Fruit fly (Drosophila melanogaster) whole organism, embryonic: ENCODE measurements around the gene Inx5.
A peak's percentile ranks its signal among the peaks of the same experiment; 100 is the strongest.

Experiments
- Atf6 ChIP-seq: fragments of 200-800 bp; sonication (Bioruptor generic); IDR thresholded peaks from 2 replicates; pipeline ENCODE4 v1.3.6; 2022; ENCODE audit warnings: missing biosample characterization, missing genetic modification characterization
- CG10543 ChIP-seq: fragments of 200-800 bp; sonication (Bioruptor generic); optimal IDR thresholded peaks from 3 replicates; lab custom pipeline; 2017; ENCODE audit warnings: missing biosample characterization, mild to moderate bottlenecking, missing genetic modification characterization, moderate library complexity
- CG10979 ChIP-seq: fragments of 200-800 bp; sonication (Bioruptor generic); optimal IDR thresholded peaks from 2 replicates; lab custom pipeline; 2018; ENCODE audit warnings: missing biosample characterization, mild to moderate bottlenecking, missing genetic modification characterization, moderate library complexity
- CG11504 ChIP-seq: fragments of 200-800 bp; sonication (Bioruptor generic); optimal IDR thresholded peaks from 3 replicates; lab custom pipeline; 2019; ENCODE audit warnings: missing biosample characterization, mild to moderate bottlenecking, missing genetic modification characterization, moderate library complexity
- CG12071 ChIP-seq: fragments of 200-800 bp; sonication (Bioruptor generic); optimal IDR thresholded peaks from 3 replicates; lab custom pipeline; 2018; ENCODE audit warnings: missing biosample characterization, mild to moderate bottlenecking, missing genetic modification characterization
- CG12769 ChIP-seq: fragments of 200-800 bp; sonication (Bioruptor generic); optimal IDR thresholded peaks from 2 replicates; lab custom pipeline; 2019; ENCODE audit warnings: missing biosample characterization, mild to moderate bottlenecking, missing genetic modification characterization, moderate library complexity
- CG13287 ChIP-seq: fragments of 200-800 bp; sonication (Bioruptor generic); IDR thresholded peaks from 2 replicates; pipeline ENCODE4 v1.3.6; 2022; ENCODE audit warnings: missing biosample characterization, missing genetic modification characterization; ENCODE audit not compliant: partially characterized antibody
- CG17612 ChIP-seq: fragments of 200-800 bp; sonication (Bioruptor generic); IDR thresholded peaks from 2 replicates; pipeline ENCODE4 v1.3.6; 2022; ENCODE audit warnings: missing biosample characterization, missing genetic modification characterization
- CG18476 ChIP-seq: fragments of 200-800 bp; sonication (Bioruptor generic); optimal IDR thresholded peaks from 2 replicates; lab custom pipeline; 2016; ENCODE audit warnings: missing biosample characterization, mild to moderate bottlenecking, missing genetic modification characterization
- CG2199 ChIP-seq: fragments of 200-800 bp; sonication (Bioruptor generic); IDR thresholded peaks from 3 replicates; pipeline ENCODE4 v1.3.6; 2022; ENCODE audit warnings: missing biosample characterization, missing genetic modification characterization
- CG34422 ChIP-seq: fragments of 200-800 bp; sonication (Bioruptor generic); IDR thresholded peaks from 3 replicates; pipeline ENCODE4 v1.3.6; 2022; ENCODE audit warnings: missing biosample characterization, missing genetic modification characterization
- CG3726 ChIP-seq: fragments of 200-800 bp; sonication (Bioruptor generic); IDR thresholded peaks from 3 replicates; pipeline ENCODE4, ENCODE4 v1.3.6; 2022; ENCODE audit warnings: missing biosample characterization, missing genetic modification characterization
- CG7372 ChIP-seq: fragments of 200-800 bp; sonication (Bioruptor generic); IDR thresholded peaks from 2 replicates; pipeline ENCODE4 v1.3.6; 2022; ENCODE audit warnings: missing biosample characterization, missing genetic modification characterization
- CG7987 ChIP-seq: fragments of 200-800 bp; sonication (Bioruptor generic); optimal IDR thresholded peaks from 2 replicates; lab custom pipeline; 2018; ENCODE audit warnings: missing biosample characterization, mild to moderate bottlenecking, missing genetic modification characterization, moderate library complexity
- CG8290 ChIP-seq, 3 experiments: fragments of 200-800 bp; sonication (Bioruptor generic); optimal IDR thresholded peaks; 2 replicates each; lab custom pipeline; 2016 to 2019; ENCODE audit warnings: missing biosample characterization in 3 of 3, missing genetic modification characterization in 3 of 3, mild to moderate bottlenecking in 2 of 3, moderate library complexity in 1 of 3
- CG8388 ChIP-seq: fragments of 200-800 bp; sonication (Bioruptor generic); optimal IDR thresholded peaks from 2 replicates; lab custom pipeline; 2019; ENCODE audit warnings: missing biosample characterization, mild to moderate bottlenecking, missing genetic modification characterization, moderate library complexity
- D19B ChIP-seq: fragments of 200-800 bp; sonication (Bioruptor generic); optimal IDR thresholded peaks from 2 replicates; lab custom pipeline; 2017; ENCODE audit warnings: missing biosample characterization, mild to moderate bottlenecking, missing genetic modification characterization
- Dbx ChIP-seq: fragments of 200-800 bp; sonication (Bioruptor generic); IDR thresholded peaks from 3 replicates; pipeline ENCODE4 v1.3.6; 2022; ENCODE audit warnings: missing biosample characterization, missing genetic modification characterization
- Deaf1 ChIP-seq: fragments of 200-800 bp; optimal IDR thresholded peaks from 3 replicates; lab custom pipeline; 2019; ENCODE audit warnings: missing biosample characterization, mild to moderate bottlenecking, missing genetic modification characterization, moderate library complexity
- H15 ChIP-seq: fragments of 200-800 bp; sonication (Bioruptor generic); IDR thresholded peaks from 3 replicates; pipeline ENCODE4 v1.3.6; 2022; ENCODE audit warnings: missing biosample characterization, missing genetic modification characterization
- HLHmδ ChIP-seq: fragments of 200-800 bp; sonication (Bioruptor generic); optimal IDR thresholded peaks from 2 replicates; lab custom pipeline; 2018; ENCODE audit warnings: missing biosample characterization, mild to moderate bottlenecking, missing genetic modification characterization, moderate library complexity
- Hmr ChIP-seq: fragments of 200-800 bp; sonication (Bioruptor generic); optimal IDR thresholded peaks from 3 replicates; lab custom pipeline; 2017; ENCODE audit warnings: mild to moderate bottlenecking, missing biosample characterization, missing genetic modification reagents, missing genetic modification characterization
- Med ChIP-seq: fragments of 200-800 bp; sonication (Bioruptor generic); peaks from one replicate; lab custom pipeline; 2016; ENCODE audit warnings: missing biosample characterization, missing genetic modification characterization, mild to moderate bottlenecking, inconsistent platforms, moderate library complexity
- Myb ChIP-seq: fragments of 200-800 bp; sonication (Bioruptor generic); optimal IDR thresholded peaks from 2 replicates; lab custom pipeline; 2016; ENCODE audit warnings: missing biosample characterization, missing genetic modification characterization
- NfI ChIP-seq: fragments of 200-800 bp; sonication (Bioruptor generic); optimal IDR thresholded peaks from 3 replicates; lab custom pipeline; 2018; ENCODE audit warnings: missing biosample characterization, mild to moderate bottlenecking, missing genetic modification characterization, moderate library complexity
- Pdp1 ChIP-seq, 2 experiments: fragments of 200-800 bp; sonication (Bioruptor generic); optimal IDR thresholded peaks; 3 replicates each; lab custom pipeline; 2016; ENCODE audit warnings: missing biosample characterization in 2 of 2, missing genetic modification characterization in 2 of 2, mild to moderate bottlenecking in 1 of 2, moderate library complexity in 1 of 2
- Sin3A ChIP-seq: fragments of >200 bp; optimal IDR thresholded peaks from 2 replicates; lab custom pipeline; 2018
- abd-A ChIP-seq: fragments of 200-800 bp; sonication (Bioruptor generic); optimal IDR thresholded peaks from 3 replicates; lab custom pipeline; 2019; ENCODE audit warnings: missing biosample characterization, mild to moderate bottlenecking, missing genetic modification characterization, moderate library complexity
- aop ChIP-seq: fragments of 200-800 bp; sonication (Bioruptor generic); IDR thresholded peaks from 2 replicates; pipeline ENCODE4 v1.3.6; 2022; ENCODE audit warnings: missing biosample characterization, missing genetic modification characterization
- cato ChIP-seq: fragments of 200-800 bp; sonication (Bioruptor generic); optimal IDR thresholded peaks from 2 replicates; lab custom pipeline; 2016; ENCODE audit warnings: missing biosample characterization, missing genetic modification characterization, borderline replicate concordance
- cg ChIP-seq: fragments of 200-800 bp; sonication (Bioruptor generic); optimal IDR thresholded peaks from 3 replicates; lab custom pipeline; 2019; ENCODE audit warnings: missing biosample characterization, mild to moderate bottlenecking, missing genetic modification characterization, moderate library complexity
- chinmo ChIP-seq: fragments of 200-800 bp; sonication (Bioruptor generic); IDR thresholded peaks from 4 replicates; pipeline ENCODE4 v1.3.6; 2022; ENCODE audit warnings: missing biosample characterization, missing genetic modification characterization; ENCODE audit not compliant: partially characterized antibody
- esg ChIP-seq: fragments of 200-800 bp; sonication (Bioruptor generic); conservative IDR thresholded peaks from 2 replicates; pipeline ENCODE4 v1.3.6; 2022; ENCODE audit warnings: missing biosample characterization, missing genetic modification characterization
- fd64A ChIP-seq: fragments of 200-800 bp; sonication (Bioruptor generic); optimal IDR thresholded peaks from 3 replicates; lab custom pipeline; 2018; ENCODE audit warnings: missing biosample characterization, mild to moderate bottlenecking, missing genetic modification characterization
- gt ChIP-seq: fragments of 200-800 bp; sonication (Bioruptor generic); IDR thresholded peaks from 2 replicates; pipeline ENCODE4 v1.3.6; 2022; ENCODE audit warnings: missing biosample characterization, missing genetic modification characterization
- hb ChIP-seq: fragments of 200-800 bp; sonication (Bioruptor generic); IDR thresholded peaks from 3 replicates; pipeline ENCODE4 v1.3.6; 2022; ENCODE audit warnings: missing biosample characterization, missing genetic modification characterization; ENCODE audit not compliant: partially characterized antibody
- her ChIP-seq: fragments of 200-800 bp; sonication (Bioruptor generic); optimal IDR thresholded peaks from 2 replicates; lab custom pipeline; 2016; ENCODE audit warnings: missing biosample characterization, missing genetic modification characterization
- oc ChIP-seq: fragments of 200-800 bp; sonication (Bioruptor generic); optimal IDR thresholded peaks from 2 replicates; lab custom pipeline; 2018; ENCODE audit warnings: missing biosample characterization, mild to moderate bottlenecking, missing genetic modification characterization, moderate library complexity
- pb ChIP-seq: fragments of 200-800 bp; sonication (Bioruptor generic); optimal IDR thresholded peaks from 3 replicates; lab custom pipeline; 2016; ENCODE audit warnings: missing biosample characterization, missing genetic modification characterization
- rib ChIP-seq: fragments of 200-800 bp; sonication (Bioruptor generic); IDR thresholded peaks from 2 replicates; pipeline ENCODE4 v1.3.6; 2022; ENCODE audit warnings: missing biosample characterization, missing genetic modification characterization
- row ChIP-seq: fragments of 200-800 bp; sonication (Bioruptor generic); IDR thresholded peaks from 3 replicates; pipeline ENCODE4 v1.3.6; 2022; ENCODE audit warnings: missing biosample characterization, missing genetic modification characterization
- salm ChIP-seq: fragments of 200-800 bp; sonication (Bioruptor generic); optimal IDR thresholded peaks from 2 replicates; lab custom pipeline; 2018; ENCODE audit warnings: missing biosample characterization, mild to moderate bottlenecking, missing genetic modification characterization
- scrt ChIP-seq: fragments of 200-800 bp; sonication (Bioruptor generic); optimal IDR thresholded peaks from 2 replicates; lab custom pipeline; 2018; ENCODE audit warnings: missing biosample characterization, mild to moderate bottlenecking, missing genetic modification characterization, moderate library complexity
- sens ChIP-seq: fragments of 200-800 bp; sonication (Bioruptor generic); peaks from one replicate; lab custom pipeline; 2016; ENCODE audit warnings: missing biosample characterization, missing genetic modification characterization
- sr ChIP-seq: fragments of 200-800 bp; sonication (Bioruptor generic); IDR thresholded peaks from 3 replicates; pipeline ENCODE4 v1.3.6; 2022; ENCODE audit warnings: missing biosample characterization, missing genetic modification characterization
- sug ChIP-seq: fragments of 200-800 bp; optimal IDR thresholded peaks from 2 replicates; lab custom pipeline; 2019; ENCODE audit warnings: missing biosample characterization, mild to moderate bottlenecking, missing genetic modification characterization, moderate library complexity
- z ChIP-seq: fragments of 200-800 bp; sonication (Bioruptor generic); IDR thresholded peaks from 3 replicates; pipeline ENCODE4 v1.3.6; 2022; ENCODE audit warnings: missing biosample characterization, missing genetic modification characterization

Gene Inx5

dm6 chrX:19167586-19168403 is 2.9 kb downstream of the Inx5 start (continued):
- TF ChIP-seq z (GFP tag; lab: Robert Waterston, UW), result peak; percentile 89
- TF ChIP-seq CG10543 (GFP tag; lab: Kevin White, UChicago), result peak; percentile 60
- TF ChIP-seq CG12071, result peak; percentile 13
- peak; percentile 46 for TF ChIP-seq HLHmδ (GFP tag; lab: Kevin White, UChicago)
- no peak for TF ChIP-seq CG7372 (GFP tag; lab: Robert Waterston, UW)
- peak; percentile 14 for TF ChIP-seq sens (GFP tag; lab: Kevin White, UChicago)
- no peak for TF ChIP-seq rib
- no peak for TF ChIP-seq H15 (GFP tag; lab: Robert Waterston, UW)
- 0 out of 3 replicates have a peak, but pooled peaks have one; percentile 36 for TF ChIP-seq Dbx
- TF ChIP-seq sug, result peak; percentile 66
- 0 out of 2 replicates have a peak, but pooled peaks have one; percentile 13 for TF ChIP-seq aop (GFP tag; lab: Robert Waterston, UW)
- no peak for TF ChIP-seq hb
- peak; percentile 2 for TF ChIP-seq her (GFP tag; lab: Kevin White, UChicago)
- TF ChIP-seq CG34422 (GFP tag; lab: Robert Waterston, UW), result peak; percentile 27; the same call in 1 of the 3 replicates
- TF ChIP-seq pb (GFP tag; lab: Kevin White, UChicago), result peak; percentile 16
- peak; percentile 25 for TF ChIP-seq oc
- no peak for TF ChIP-seq CG8290 (GFP tag; optimal IDR thresholded peaks at IDR 0.05; lab: Kevin White, UChicago)
- peak in 1 of 2 experiments; percentile 76 for TF ChIP-seq CG8290 (tag; optimal IDR thresholded peaks at IDR 0.05; lab: Kevin White, UChicago)
- TF ChIP-seq Pdp1 (GFP tag; optimal IDR thresholded peaks at IDR 0.05; lab: Kevin White, UChicago), result peak in 1 of 2 experiments; percentile 48
- no peak for TF ChIP-seq CG8388 (GFP tag; lab: Kevin White, UChicago)
- peak; percentile 23 for TF ChIP-seq NfI
- 0 out of 2 replicates have a peak, but pooled peaks have one; percentile 18 for TF ChIP-seq Atf6 (GFP tag; lab: Robert Waterston, UW)
- TF ChIP-seq gt (GFP tag; lab: Robert Waterston, UW), result no peak
- peak; percentile 24 for TF ChIP-seq Hmr
- peak; percentile 87 for TF ChIP-seq sr (GFP tag; lab: Robert Waterston, UW)
- TF ChIP-seq CG12769 (tag; lab: Kevin White, UChicago), result peak; percentile 74
- no peak for TF ChIP-seq CG11504 (tag; lab: Kevin White, UChicago)
- no peak for TF ChIP-seq CG7987 (GFP tag; lab: Kevin White, UChicago)
- TF ChIP-seq fd64A (GFP tag; lab: Kevin White, UChicago), result no peak
- TF ChIP-seq CG13287 (GFP tag; lab: Robert Waterston, UW), result 0 out of 2 replicates have a peak, but pooled peaks have one; percentile 24
- TF ChIP-seq CG17612, result no peak
- no peak for TF ChIP-seq cato (GFP tag; lab: Kevin White, UChicago)

dm6 chrX:19167032-19167568 is 3.6 kb downstream of the Inx5 start, which contains the start of gene RhoGAP18B:
TSS of gene RhoGAP18B (minus strand) at chrX:19167082.
- TF ChIP-seq cg (GFP tag; lab: Kevin White, UChicago), result peak; percentile 17
- TF ChIP-seq sr (GFP tag; lab: Robert Waterston, UW), result peak; percentile 97
- peak; percentile 22 for TF ChIP-seq CG12769 (tag; lab: Kevin White, UChicago)
- no peak for TF ChIP-seq Sin3A (lab: Kevin White, UChicago)
- TF ChIP-seq CG13287 (GFP tag; lab: Robert Waterston, UW), result peak; percentile 18; the same call in 1 of the 2 replicates
- TF ChIP-seq CG10979 (tag; lab: Kevin White, UChicago), result no peak
- TF ChIP-seq chinmo (GFP tag; lab: Robert Waterston, UW), result peak; percentile 83; the same call in 2 of the 4 replicates
- peak; percentile 46 for TF ChIP-seq Deaf1
- no peak for TF ChIP-seq esg
- peak; percentile 98 for TF ChIP-seq CG2199 (GFP tag; lab: Robert Waterston, UW)
- TF ChIP-seq scrt, result no peak
- peak; percentile 64 for TF ChIP-seq row (GFP tag; lab: Robert Waterston, UW)
- TF ChIP-seq abd-A (tag; lab: Kevin White, UChicago), result peak; percentile 69
- peak; percentile 16 for TF ChIP-seq Med (GFP tag; lab: Kevin White, UChicago)
- no peak for TF ChIP-seq CG18476 (GFP tag; lab: Kevin White, UChicago)
- peak in 1 of 2 experiments; percentile 34 for TF ChIP-seq Pdp1 (GFP tag; optimal IDR thresholded peaks at IDR 0.05; lab: Kevin White, UChicago)
- peak; percentile 71 for TF ChIP-seq D19B
- TF ChIP-seq Myb (GFP tag; lab: Kevin White, UChicago), result no peak
- TF ChIP-seq fd64A (GFP tag; lab: Kevin White, UChicago), result no peak
- TF ChIP-seq CG3726 (GFP tag; lab: Robert Waterston, UW), result no peak
- no peak for TF ChIP-seq salm (tag; lab: Kevin White, UChicago)
